Fruit fly (Drosophila melanogaster) whole organism, embryonic: ENCODE data around the gene dgt1.
A peak's percentile ranks its signal among the peaks of the same experiment; 100 is the strongest.

Source experiments
- Asciz ChIP-seq: fragments of 200-800 bp; sonication (Bioruptor generic); optimal IDR thresholded peaks from 2 replicates; lab custom pipeline; 2017; ENCODE audit warnings: missing biosample characterization, mild to moderate bottlenecking, missing genetic modification characterization, missing genetic modification reagents
- C15 ChIP-seq: fragments of 200-800 bp; sonication (Bioruptor generic); IDR thresholded peaks from 3 replicates; pipeline ENCODE4 v1.3.6; 2022; ENCODE audit warnings: missing biosample characterization, missing genetic modification characterization
- CG10267 ChIP-seq: fragments of 200-800 bp; sonication (Bioruptor generic); optimal IDR thresholded peaks from 2 replicates; lab custom pipeline; 2018; ENCODE audit warnings: missing biosample characterization, mild to moderate bottlenecking, missing genetic modification characterization, moderate library complexity
- CG10321 ChIP-seq: fragments of 200-800 bp; sonication (Bioruptor generic); IDR thresholded peaks from 2 replicates; pipeline ENCODE4 v1.3.6; 2022; ENCODE audit warnings: missing biosample characterization, missing genetic modification characterization
- CG10431 ChIP-seq: fragments of 200-800 bp; sonication (Bioruptor generic); optimal IDR thresholded peaks from 3 replicates; lab custom pipeline; 2018; ENCODE audit warnings: missing biosample characterization, mild to moderate bottlenecking, missing genetic modification characterization
- CG10654 ChIP-seq: fragments of 200-800 bp; sonication (Bioruptor generic); optimal IDR thresholded peaks from 2 replicates; lab custom pipeline; 2016; ENCODE audit warnings: missing biosample characterization, missing genetic modification characterization
- CG12659 ChIP-seq: fragments of 200-800 bp; sonication (Bioruptor generic); optimal IDR thresholded peaks from 3 replicates; lab custom pipeline; 2017; ENCODE audit warnings: mild to moderate bottlenecking, missing biosample characterization, missing genetic modification reagents, missing genetic modification characterization
- CG12942 ChIP-seq: fragments of 200-800 bp; sonication (Bioruptor generic); optimal IDR thresholded peaks from 3 replicates; lab custom pipeline; 2016; ENCODE audit warnings: missing biosample characterization, missing genetic modification characterization
- CG13624 ChIP-seq: fragments of 200-800 bp; sonication (Bioruptor generic); optimal IDR thresholded peaks from 2 replicates; lab custom pipeline; 2016; ENCODE audit warnings: missing biosample characterization, missing genetic modification characterization
- CG14441 ChIP-seq: fragments of 200-800 bp; sonication (Bioruptor generic); IDR thresholded peaks from 2 replicates; pipeline ENCODE4 v1.3.6; 2022; ENCODE audit warnings: missing biosample characterization, missing genetic modification characterization
- CG14965 ChIP-seq: fragments of 200-800 bp; sonication (Bioruptor generic); optimal IDR thresholded peaks from 2 replicates; lab custom pipeline; 2016; ENCODE audit warnings: missing biosample characterization, missing genetic modification characterization, borderline replicate concordance
- CG16863 ChIP-seq: fragments of 200-800 bp; sonication (Bioruptor generic); optimal IDR thresholded peaks from 3 replicates; lab custom pipeline; 2016; ENCODE audit warnings: missing biosample characterization, missing genetic modification characterization
- CG17385 ChIP-seq: fragments of 200-800 bp; sonication (Bioruptor generic); optimal IDR thresholded peaks from 3 replicates; lab custom pipeline; 2018; ENCODE audit warnings: missing biosample characterization, mild to moderate bottlenecking, missing genetic modification characterization
- CG17802 ChIP-seq: fragments of 200-800 bp; sonication (Bioruptor generic); optimal IDR thresholded peaks from 2 replicates; lab custom pipeline; 2018; ENCODE audit warnings: missing biosample characterization, mild to moderate bottlenecking, missing genetic modification characterization, moderate library complexity
- CG18011 ChIP-seq: fragments of 200-800 bp; sonication (Bioruptor generic); optimal IDR thresholded peaks from 2 replicates; lab custom pipeline; 2017; ENCODE audit warnings: missing biosample characterization, missing genetic modification characterization, mild to moderate bottlenecking, moderate library complexity, missing genotype
- CG2116 ChIP-seq: fragments of 200-800 bp; sonication (Bioruptor generic); optimal IDR thresholded peaks from 3 replicates; lab custom pipeline; 2018; ENCODE audit warnings: missing biosample characterization, mild to moderate bottlenecking, missing genetic modification characterization
- CG2889 ChIP-seq: fragments of 200-800 bp; sonication (Bioruptor generic); IDR thresholded peaks from 3 replicates; pipeline ENCODE4 v1.3.6; 2022; ENCODE audit warnings: missing biosample characterization, missing genetic modification characterization
- CG3163 ChIP-seq: fragments of 200-800 bp; sonication (Bioruptor generic); optimal IDR thresholded peaks from 3 replicates; lab custom pipeline; 2016; ENCODE audit warnings: missing biosample characterization, missing genetic modification characterization
- CG3281 ChIP-seq: fragments of 200-800 bp; sonication (Bioruptor generic); optimal IDR thresholded peaks from 3 replicates; lab custom pipeline; 2017; ENCODE audit warnings: missing biosample characterization, mild to moderate bottlenecking, missing genetic modification characterization
- CG34376 ChIP-seq: fragments of 200-800 bp; sonication (Bioruptor generic); optimal IDR thresholded peaks from 2 replicates; lab custom pipeline; 2018; ENCODE audit warnings: missing biosample characterization, mild to moderate bottlenecking, missing genetic modification characterization
- CG4328 ChIP-seq: fragments of 200-800 bp; sonication (Bioruptor generic); optimal IDR thresholded peaks from 3 replicates; lab custom pipeline; 2017; ENCODE audit warnings: missing biosample characterization, missing genetic modification reagents, missing genetic modification characterization
- CG6272 ChIP-seq: fragments of 200-800 bp; sonication (Bioruptor generic); IDR thresholded peaks from 2 replicates; pipeline ENCODE4 v1.3.6; 2022; ENCODE audit warnings: missing biosample characterization, missing genetic modification characterization
- CG6854 ChIP-seq: fragments of 200-800 bp; sonication (Bioruptor generic); optimal IDR thresholded peaks from 3 replicates; lab custom pipeline; 2017; ENCODE audit warnings: missing biosample characterization, mild to moderate bottlenecking, missing genetic modification characterization
- CG8359 ChIP-seq: fragments of 200-800 bp; sonication (Bioruptor generic); optimal IDR thresholded peaks from 2 replicates; lab custom pipeline; 2017; ENCODE audit warnings: missing biosample characterization, mild to moderate bottlenecking, missing genetic modification characterization, borderline replicate concordance
- CG8924 ChIP-seq: fragments of 200-800 bp; optimal IDR thresholded peaks from 3 replicates; lab custom pipeline; 2019; ENCODE audit warnings: missing biosample characterization, mild to moderate bottlenecking, missing genetic modification characterization, moderate library complexity
- CG9727 ChIP-seq: fragments of 200-800 bp; sonication (Bioruptor generic); optimal IDR thresholded peaks from 3 replicates; lab custom pipeline; 2017; ENCODE audit warnings: missing biosample characterization, mild to moderate bottlenecking, missing genetic modification characterization
- CHES-1-like ChIP-seq: fragments of 200-800 bp; sonication (Bioruptor generic); optimal IDR thresholded peaks from 2 replicates; lab custom pipeline; 2016; ENCODE audit warnings: missing biosample characterization, missing genetic modification characterization
- Drgx ChIP-seq: fragments of 200-800 bp; sonication (Bioruptor generic); IDR thresholded peaks from 2 replicates; pipeline ENCODE4 v1.3.6; 2022; ENCODE audit warnings: missing biosample characterization, missing genetic modification characterization
- Fer2 ChIP-seq: fragments of 200-800 bp; sonication (Bioruptor generic); optimal IDR thresholded peaks from 2 replicates; lab custom pipeline; 2018; ENCODE audit warnings: missing biosample characterization, mild to moderate bottlenecking, missing genetic modification characterization, moderate library complexity
- H2.0 ChIP-seq: fragments of 200-800 bp; sonication (Bioruptor generic); IDR thresholded peaks from 2 replicates; pipeline ENCODE4 v1.3.6; 2022; ENCODE audit warnings: missing biosample characterization, missing genetic modification characterization
- HLH3B ChIP-seq: fragments of 200-800 bp; sonication (Bioruptor generic); IDR thresholded peaks from 2 replicates; pipeline ENCODE4 v1.3.6; 2022; ENCODE audit warnings: missing biosample characterization, missing genetic modification characterization
- MESR4 ChIP-seq: fragments of 200-800 bp; sonication (Bioruptor generic); optimal IDR thresholded peaks from 2 replicates; lab custom pipeline; 2018; ENCODE audit warnings: missing biosample characterization, mild to moderate bottlenecking, missing genetic modification characterization, moderate library complexity
- Side ChIP-seq: fragments of 200-800 bp; sonication (Bioruptor generic); optimal IDR thresholded peaks from 2 replicates; lab custom pipeline; 2016; ENCODE audit warnings: missing biosample characterization, missing genetic modification characterization
- Ssrp ChIP-seq: fragments of 200-800 bp; sonication (Bioruptor generic); optimal IDR thresholded peaks from 2 replicates; lab custom pipeline; 2018; ENCODE audit warnings: missing biosample characterization, mild to moderate bottlenecking, missing genetic modification characterization, moderate library complexity
- Trl ChIP-seq, 3 experiments: fragments of >200 bp in 2 of 3; fragments of 200-800 bp in 1 of 3; sonication (Bioruptor generic) in 1 of 3; optimal IDR thresholded peaks; 2 replicates in 1 of 3; 3 replicates in 2 of 3; lab custom pipeline; 2016 to 2017; ENCODE audit warnings: missing biosample characterization in 1 of 3, missing genetic modification characterization in 1 of 3
- ara ChIP-seq: fragments of 200-800 bp; sonication (Bioruptor generic); IDR thresholded peaks from 2 replicates; pipeline ENCODE4 v1.3.6; 2022; ENCODE audit warnings: missing biosample characterization, missing genetic modification characterization
- br ChIP-seq: fragments of >200 bp; optimal IDR thresholded peaks from 2 replicates; lab custom pipeline; 2017
- chn ChIP-seq: fragments of 200-800 bp; sonication (Bioruptor generic); optimal IDR thresholded peaks from 2 replicates; lab custom pipeline; 2016; ENCODE audit warnings: missing biosample characterization, missing genetic modification characterization
- crc ChIP-seq: fragments of 200-800 bp; sonication (Bioruptor generic); optimal IDR thresholded peaks from 2 replicates; lab custom pipeline; 2016; ENCODE audit warnings: missing biosample characterization, missing genetic modification characterization
- dimm ChIP-seq: fragments of 200-800 bp; sonication (Bioruptor generic); IDR thresholded peaks from 2 replicates; pipeline ENCODE4 v1.3.6; 2022; ENCODE audit warnings: missing biosample characterization, missing genetic modification characterization
- dysf ChIP-seq: fragments of 200-800 bp; sonication (Bioruptor generic); IDR thresholded peaks from 3 replicates; pipeline ENCODE4 v1.3.6; 2022; ENCODE audit warnings: missing biosample characterization, missing genetic modification characterization
- eve ChIP-seq, 2 experiments: fragments of >200 bp; optimal IDR thresholded peaks; 2 replicates each; lab custom pipeline; 2017; ENCODE audit warnings: missing biosample characterization in 2 of 2, missing genetic modification characterization in 2 of 2
- gem ChIP-seq: fragments of 200-800 bp; sonication (Bioruptor generic); optimal IDR thresholded peaks from 2 replicates; lab custom pipeline; 2019; ENCODE audit warnings: missing biosample characterization, mild to moderate bottlenecking, missing genetic modification characterization, moderate library complexity
- gfzf ChIP-seq: fragments of 200-800 bp; sonication (Bioruptor generic); optimal IDR thresholded peaks from 2 replicates; lab custom pipeline; 2016; ENCODE audit warnings: missing biosample characterization, mild to moderate bottlenecking, missing genetic modification characterization, moderate library complexity
- gt ChIP-seq: fragments of 200-800 bp; sonication (Bioruptor generic); IDR thresholded peaks from 2 replicates; pipeline ENCODE4 v1.3.6; 2022; ENCODE audit warnings: missing biosample characterization, missing genetic modification characterization
- p53 ChIP-seq: fragments of 200-800 bp; sonication (Bioruptor generic); optimal IDR thresholded peaks from 2 replicates; lab custom pipeline; 2016; ENCODE audit warnings: missing biosample characterization, missing genetic modification characterization
- prd ChIP-seq, 3 experiments: fragments of >200 bp in 2 of 3; fragments of 200-800 bp in 1 of 3; sonication (Bioruptor generic) in 1 of 3; optimal IDR thresholded peaks in 2 of 3; IDR thresholded peaks in 1 of 3; 2 replicates in 2 of 3; 3 replicates in 1 of 3; pipeline versions ENCODE4 v1.3.6 to Lab custom; 2017 to 2022; ENCODE audit warnings: missing biosample characterization in 1 of 3, missing genetic modification characterization in 1 of 3
- slp2 ChIP-seq: fragments of 200-800 bp; sonication (Bioruptor generic); optimal IDR thresholded peaks from 2 replicates; lab custom pipeline; 2016; ENCODE audit warnings: missing biosample characterization, missing genetic modification characterization
- stwl ChIP-seq: fragments of 200-800 bp; sonication (Bioruptor generic); optimal IDR thresholded peaks from 3 replicates; lab custom pipeline; 2018; ENCODE audit warnings: missing biosample characterization, mild to moderate bottlenecking, missing genetic modification characterization, moderate library complexity
- unc-4 ChIP-seq: fragments of 200-800 bp; sonication (Bioruptor generic); IDR thresholded peaks from 2 replicates; pipeline ENCODE4 v1.3.6; 2022; ENCODE audit warnings: missing biosample characterization, missing genetic modification characterization; ENCODE audit not compliant: partially characterized antibody
- yki ChIP-seq: fragments of >200 bp; optimal IDR thresholded peaks from 3 replicates; lab custom pipeline; 2018

The dgt1 gene

dm6 chr3R:29859763-29860162 is 2.5 kb upstream of the dgt1 start (continued):
- TF ChIP-seq CG17385 (GFP tag; lab: Kevin White, UChicago), result no peak
- no peak for TF ChIP-seq Trl (optimal IDR thresholded peaks at IDR 0.05; lab: Kevin White, UChicago)
- peak; percentile 4 for TF ChIP-seq Trl (GFP tag; optimal IDR thresholded peaks at IDR 0.05; lab: Kevin White, UChicago)
- no peak for TF ChIP-seq br
- TF ChIP-seq p53 (GFP tag; lab: Kevin White, UChicago), result no peak
- TF ChIP-seq Drgx (GFP tag; lab: Robert Waterston, UW), result 0 out of 2 replicates have a peak, but pooled peaks have one; percentile 30
- TF ChIP-seq dimm (GFP tag; lab: Robert Waterston, UW), result no peak
- peak; percentile 63; the same call in 2 of the 3 replicates for TF ChIP-seq dysf (GFP tag; lab: Robert Waterston, UW)
- peak; percentile 19 for TF ChIP-seq CG12942 (GFP tag; lab: Kevin White, UChicago)
- no peak for TF ChIP-seq slp2
- TF ChIP-seq CG34376 (GFP tag; lab: Kevin White, UChicago), result peak; percentile 64
- TF ChIP-seq CG10267, result peak; percentile 33
- no peak for TF ChIP-seq CG6854
- no peak for TF ChIP-seq gem
- no peak for TF ChIP-seq Fer2
- TF ChIP-seq H2.0 (GFP tag; lab: Robert Waterston, UW), result peak; percentile 33; the same call in 1 of the 2 replicates
- no peak for TF ChIP-seq Asciz (GFP tag; lab: Kevin White, UChicago)
- TF ChIP-seq CG18011 (GFP tag; lab: Kevin White, UChicago), result peak; percentile 38
- no peak for TF ChIP-seq CG10321 (GFP tag; lab: Robert Waterston, UW)
- TF ChIP-seq CG10654 (GFP tag; lab: Kevin White, UChicago), result no peak
- no peak for TF ChIP-seq CG6272 (GFP tag; lab: Robert Waterston, UW)
- peak; percentile 63 for TF ChIP-seq MESR4
- TF ChIP-seq CG2116 (GFP tag; lab: Kevin White, UChicago), result peak; percentile 54
- TF ChIP-seq CG4328 (GFP tag; lab: Kevin White, UChicago), result peak; percentile 29
- TF ChIP-seq CG12659, result peak; percentile 79
- peak; percentile 3 for TF ChIP-seq CG9727 (GFP tag; lab: Kevin White, UChicago)
- TF ChIP-seq CG8924 (tag; lab: Kevin White, UChicago), result peak; percentile 42
- no peak for TF ChIP-seq eve (GFP tag; optimal IDR thresholded peaks at IDR 0.05; lab: Kevin White, UChicago)
- no peak for TF ChIP-seq CG10431
- no peak for TF ChIP-seq CG8359 (GFP tag; lab: Kevin White, UChicago)
- TF ChIP-seq crc (GFP tag; lab: Kevin White, UChicago), result no peak
- no peak for TF ChIP-seq Side (GFP tag; lab: Kevin White, UChicago)
- no peak for TF ChIP-seq CG3281 (GFP tag; lab: Kevin White, UChicago)
- TF ChIP-seq gfzf, result peak; percentile 72
- peak; percentile 22; the same call in 1 of the 2 replicates for TF ChIP-seq HLH3B (GFP tag; lab: Robert Waterston, UW)
- TF ChIP-seq CG2889, result no peak
- TF ChIP-seq chn (GFP tag; lab: Kevin White, UChicago), result no peak
- TF ChIP-seq prd (optimal IDR thresholded peaks at IDR 0.05; lab: Kevin White, UChicago), result no peak
- TF ChIP-seq prd (GFP tag; IDR thresholded peaks at IDR 0.05; lab: Robert Waterston, UW), result peak; percentile 59
- no peak for TF ChIP-seq CG16863 (GFP tag; lab: Kevin White, UChicago)
- TF ChIP-seq CG14965, result no peak
- no peak for TF ChIP-seq gt (GFP tag; lab: Robert Waterston, UW)
- peak; percentile 39 for TF ChIP-seq CHES-1-like (GFP tag; lab: Kevin White, UChicago)
- TF ChIP-seq CG13624 (GFP tag; lab: Kevin White, UChicago), result peak; percentile 56
- peak; percentile 35 for TF ChIP-seq Ssrp (tag; lab: Kevin White, UChicago)
- TF ChIP-seq C15 (GFP tag; lab: Robert Waterston, UW), result no peak
- TF ChIP-seq CG14441 (GFP tag; lab: Robert Waterston, UW), result peak; percentile 61
- peak; percentile 11 for TF ChIP-seq CG17802 (tag; lab: Kevin White, UChicago)
- no peak for TF ChIP-seq ara
- TF ChIP-seq CG3163 (GFP tag; lab: Kevin White, UChicago), result no peak
- TF ChIP-seq stwl (tag; lab: Kevin White, UChicago), result peak; percentile 91
- TF ChIP-seq yki (lab: Kevin White, UChicago), result no peak
- 0 out of 2 replicates have a peak, but pooled peaks have one; percentile 49 for TF ChIP-seq unc-4 (GFP tag; lab: Robert Waterston, UW)
